Worm (Caenorhabditis elegans) whole organism, late embryonic: ENCODE data around the gene mpc-1.
A peak's percentile ranks its signal among the peaks of the same experiment; 100 is the strongest.

ENCODE experiments used
- C08G9.2 ChIP-seq: sonication (generic microtip); optimal IDR thresholded peaks from 2 replicates; lab custom pipeline; 2016; ENCODE audit warnings: mild to moderate bottlenecking, missing genetic modification characterization, moderate library complexity, missing compliant biosample characterization
- F13H6.1 ChIP-seq: sonication (generic microtip); optimal IDR thresholded peaks from 2 replicates; lab custom pipeline; 2016; ENCODE audit warnings: missing genetic modification characterization, missing compliant biosample characterization
- K09A11.1 ChIP-seq: sonication (generic microtip); optimal IDR thresholded peaks from 2 replicates; lab custom pipeline; 2017; ENCODE audit warnings: antibody characterized with exemption, mild to moderate bottlenecking, missing genetic modification characterization, missing compliant biosample characterization; ENCODE audit not compliant: insufficient read depth
- T23F11.4 ChIP-seq: fragments of 200-800 bp; sonication (Bioruptor generic); optimal IDR thresholded peaks from 2 replicates; lab custom pipeline; 2018; ENCODE audit warnings: mild to moderate bottlenecking, missing genetic modification characterization, missing compliant biosample characterization
- Y22D7AL.16 ChIP-seq: sonication (generic microtip); optimal IDR thresholded peaks from 2 replicates; lab custom pipeline; 2016; ENCODE audit warnings: missing genetic modification characterization, missing compliant biosample characterization
- ahr-1 ChIP-seq: sonication (generic microtip); optimal IDR thresholded peaks from 2 replicates; lab custom pipeline; 2016; ENCODE audit warnings: missing genetic modification characterization, missing compliant biosample characterization
- ama-1 ChIP-seq: fragments of 150-350 bp; optimal IDR thresholded peaks from 2 replicates; lab custom pipeline; 2014
- ceh-14 ChIP-seq: sonication (generic microtip); optimal IDR thresholded peaks from 2 replicates; lab custom pipeline; 2016; ENCODE audit warnings: missing genotype, missing genetic modification characterization, missing compliant biosample characterization
- ceh-18 ChIP-seq: sonication (generic microtip); optimal IDR thresholded peaks from 2 replicates; lab custom pipeline; 2016; ENCODE audit warnings: missing genetic modification characterization, missing compliant biosample characterization
- ceh-2 ChIP-seq: sonication (generic microtip); optimal IDR thresholded peaks from 2 replicates; lab custom pipeline; 2016; ENCODE audit warnings: missing genotype, missing genetic modification characterization, missing compliant biosample characterization
- ceh-30 ChIP-seq: fragments of 150-350 bp; optimal IDR thresholded peaks from 2 replicates; lab custom pipeline; 2014; ENCODE audit warnings: missing biosample characterization, missing genetic modification characterization
- ceh-31 ChIP-seq: sonication (generic microtip); optimal IDR thresholded peaks from 2 replicates; lab custom pipeline; 2016; ENCODE audit warnings: missing genetic modification characterization, missing compliant biosample characterization
- ceh-34 ChIP-seq: sonication (generic microtip); optimal IDR thresholded peaks from 2 replicates; lab custom pipeline; 2016; ENCODE audit warnings: mild to moderate bottlenecking, missing genetic modification characterization, missing compliant biosample characterization
- ceh-48 ChIP-seq: sonication (generic microtip); optimal IDR thresholded peaks from 2 replicates; lab custom pipeline; 2016; ENCODE audit warnings: missing genetic modification characterization, inconsistent platforms, missing compliant biosample characterization
- ceh-6 ChIP-seq: fragments of 200-800 bp; sonication (Bioruptor generic); optimal IDR thresholded peaks from 2 replicates; lab custom pipeline; 2018; ENCODE audit warnings: mild to moderate bottlenecking, missing genetic modification characterization, missing compliant biosample characterization
- che-1 ChIP-seq: sonication (generic microtip); optimal IDR thresholded peaks from 2 replicates; lab custom pipeline; 2016; ENCODE audit warnings: mild to moderate bottlenecking, missing genetic modification characterization, missing compliant biosample characterization
- eyg-1 ChIP-seq: sonication (generic microtip); optimal IDR thresholded peaks from 2 replicates; lab custom pipeline; 2016; ENCODE audit warnings: missing genotype, missing genetic modification characterization, missing compliant biosample characterization
- fkh-10 ChIP-seq: fragments of 150-350 bp; optimal IDR thresholded peaks from 2 replicates; lab custom pipeline; 2014; ENCODE audit warnings: missing biosample characterization, missing genetic modification reagents, missing genetic modification characterization
- gmeb-2 ChIP-seq: sonication (generic microtip); optimal IDR thresholded peaks from 2 replicates; lab custom pipeline; 2016; ENCODE audit warnings: missing genetic modification characterization, inconsistent platforms, missing compliant biosample characterization
- hlh-8 ChIP-seq: sonication (generic microtip); optimal IDR thresholded peaks from 2 replicates; lab custom pipeline; 2016; ENCODE audit warnings: missing genotype, missing genetic modification characterization, missing compliant biosample characterization
- nhr-11 ChIP-seq: fragments of 150-350 bp; optimal IDR thresholded peaks from 2 replicates; lab custom pipeline; 2014; ENCODE audit warnings: missing biosample characterization, missing genetic modification characterization
- npax-4 ChIP-seq: sonication (generic microtip); optimal IDR thresholded peaks from 2 replicates; lab custom pipeline; 2016; ENCODE audit warnings: missing genetic modification characterization, missing compliant biosample characterization
- odd-2 ChIP-seq: sonication (generic microtip); optimal IDR thresholded peaks from 2 replicates; lab custom pipeline; 2017; ENCODE audit warnings: antibody characterized with exemption, mild to moderate bottlenecking, missing genetic modification characterization, missing compliant biosample characterization
- pag-3 ChIP-seq: sonication (generic microtip); optimal IDR thresholded peaks from 2 replicates; lab custom pipeline; 2016; ENCODE audit warnings: missing compliant biosample characterization, missing genetic modification characterization, borderline replicate concordance
- pat-9 ChIP-seq: fragments of 200-800 bp; sonication (Bioruptor generic); optimal IDR thresholded peaks from 2 replicates; lab custom pipeline; 2018; ENCODE audit warnings: mild to moderate bottlenecking, missing genetic modification characterization, moderate library complexity, missing compliant biosample characterization
- pha-2 ChIP-seq: sonication (generic microtip); optimal IDR thresholded peaks from 2 replicates; lab custom pipeline; 2017; ENCODE audit warnings: mild to moderate bottlenecking, missing genetic modification characterization, missing compliant biosample characterization
- pha-4 ChIP-seq: fragments of 150-350 bp; optimal IDR thresholded peaks from 2 replicates; lab custom pipeline; 2018; ENCODE audit warnings: missing biosample characterization, missing genetic modification reagents, missing genetic modification characterization
- pros-1 ChIP-seq: fragments of 150-350 bp; optimal IDR thresholded peaks from 2 replicates; lab custom pipeline; 2014; ENCODE audit warnings: missing biosample characterization, missing genetic modification reagents, missing genetic modification characterization
- ref-2 ChIP-seq: sonication (generic microtip); optimal IDR thresholded peaks from 2 replicates; lab custom pipeline; 2016; ENCODE audit warnings: missing genetic modification characterization, missing compliant biosample characterization
- rnt-1 ChIP-seq: sonication (generic microtip); optimal IDR thresholded peaks from 2 replicates; lab custom pipeline; 2016; ENCODE audit warnings: missing genetic modification characterization, missing compliant biosample characterization
- sox-2 ChIP-seq: fragments of 200-800 bp; sonication (Bioruptor generic); IDR thresholded peaks from 2 replicates; pipeline ENCODE4 v1.3.6; 2022; ENCODE audit warnings: missing genetic modification reagents, missing genetic modification characterization, missing compliant biosample characterization
- sox-4 ChIP-seq: sonication (generic microtip); optimal IDR thresholded peaks from 2 replicates; lab custom pipeline; 2017; ENCODE audit warnings: mild to moderate bottlenecking, missing genetic modification characterization, inconsistent platforms, missing compliant biosample characterization
- tbx-2 ChIP-seq: sonication (generic microtip); optimal IDR thresholded peaks from 2 replicates; lab custom pipeline; 2016; ENCODE audit warnings: missing genetic modification characterization, missing compliant biosample characterization
- unc-3 ChIP-seq, 2 experiments: fragments of 200-800 bp in 1 of 2; sonication (Bioruptor generic) in 1 of 2; sonication (generic microtip) in 1 of 2; conservative IDR thresholded peaks in 1 of 2; optimal IDR thresholded peaks in 1 of 2; 2 replicates each; pipeline versions ENCODE4 v1.3.6 to Lab custom; 2016 to 2022; ENCODE audit warnings: missing compliant biosample characterization in 2 of 2, missing genetic modification characterization in 2 of 2, missing genetic modification reagents in 1 of 2
- unc-42 ChIP-seq: sonication (generic microtip); optimal IDR thresholded peaks from 2 replicates; lab custom pipeline; 2016; ENCODE audit warnings: missing genotype, missing genetic modification characterization, missing compliant biosample characterization
- unc-86 ChIP-seq: sonication (generic microtip); optimal IDR thresholded peaks from 2 replicates; lab custom pipeline; 2016; ENCODE audit warnings: missing genetic modification characterization, missing compliant biosample characterization
- zip-5 ChIP-seq: sonication (generic microtip); optimal IDR thresholded peaks from 2 replicates; lab custom pipeline; 2016; ENCODE audit warnings: missing genetic modification characterization, missing compliant biosample characterization
- ztf-16 ChIP-seq: sonication (generic microtip); optimal IDR thresholded peaks from 2 replicates; lab custom pipeline; 2017; ENCODE audit warnings: missing genetic modification characterization, missing compliant biosample characterization

The mpc-1 gene

DNA sequence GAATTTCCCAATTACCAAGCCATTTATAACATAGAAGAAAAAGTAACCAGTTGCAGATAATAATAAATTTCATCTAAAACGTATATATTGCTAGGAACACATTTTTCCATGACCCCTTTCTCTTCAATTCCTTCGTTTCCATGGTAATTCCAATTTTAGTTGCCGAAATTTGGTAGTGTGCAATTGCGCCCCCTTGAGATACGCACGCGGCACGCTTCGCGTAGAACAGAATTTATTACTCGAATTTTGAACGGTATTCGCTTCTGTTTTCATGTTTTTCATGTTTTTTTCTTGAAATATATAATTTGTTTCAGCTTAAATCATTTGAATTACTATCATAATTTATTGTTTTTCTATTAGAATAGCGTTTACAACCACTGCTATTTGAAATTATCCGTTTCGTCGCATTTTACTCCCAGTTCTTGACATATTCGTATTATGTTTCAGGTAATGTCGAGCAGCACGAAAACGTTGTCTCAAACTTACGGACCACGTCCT, 8.9 kb upstream of the mpc-1 start, which contains the start of the genes R07E5.17 and snfc-5:
TSS of gene R07E5.17 (minus strand) at position 98 of the 498 bp plus-strand sequence.
TSS of gene snfc-5 (plus strand) at position 448 of the 498 bp plus-strand sequence.
- TF ChIP-seq K09A11.1 (tag; lab: Kevin White, UChicago): no peak
- TF ChIP-seq unc-42 (tag; lab: Kevin White, UChicago): peak; percentile 37
- peak; percentile 25 for TF ChIP-seq ceh-18 (tag; lab: Kevin White, UChicago)
- TF ChIP-seq ceh-31: peak; percentile 27
- TF ChIP-seq odd-2 (tag; lab: Kevin White, UChicago): no peak
- no peak for TF ChIP-seq sox-4 (tag; lab: Kevin White, UChicago)
- TF ChIP-seq ceh-14: peak; percentile 44

DNA sequence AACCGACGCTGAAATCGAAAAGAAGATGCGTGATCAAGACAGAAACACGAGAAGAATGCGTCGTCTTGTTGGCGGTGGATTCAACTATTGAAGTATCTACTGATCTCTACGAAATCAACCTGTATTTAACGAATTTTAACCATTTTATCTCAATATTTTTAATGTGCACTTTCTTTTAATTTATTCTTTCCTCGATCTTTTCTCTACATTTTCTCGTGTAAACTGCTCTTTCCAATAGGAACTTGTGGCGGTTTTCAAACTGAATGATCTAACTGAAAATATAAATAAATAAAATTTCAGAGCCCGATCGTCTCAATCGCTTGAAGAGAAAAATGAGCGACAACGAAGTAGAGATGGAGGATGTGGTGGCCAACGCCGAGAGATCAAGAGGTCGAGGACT, 7.3 kb upstream of the mpc-1 start, which contains the start of gene rnp-4:
TSS of gene rnp-4 (plus strand) at position 301 of the 400 bp plus-strand sequence.
- TF ChIP-seq ceh-2 (tag; lab: Kevin White, UChicago) (no peak), hlh-8 (tag; lab: Kevin White, UChicago) (no peak), ceh-31 (no peak), ceh-14 (no peak), rnt-1 (no peak), pat-9 (tag; lab: Kevin White, UChicago) (no peak), T23F11.4 (GFP tag; lab: Kevin White, UChicago) (no peak), eyg-1 (tag; lab: Kevin White, UChicago) (no peak), ceh-18 (tag; lab: Kevin White, UChicago) (no peak), che-1 (tag; lab: Kevin White, UChicago) (no peak), C08G9.2 (no peak), ceh-34 (tag; lab: Kevin White, UChicago) (no peak), pha-4 (tag; lab: Kevin White, UChicago) (no peak), zip-5 (tag; lab: Kevin White, UChicago) (no peak), Y22D7AL.16 (tag; lab: Kevin White, UChicago) (no peak), ceh-48 (no peak), unc-86 (no peak), ref-2 (tag; lab: Kevin White, UChicago) (no peak), ceh-30 (tag; lab: Kevin White, UChicago) (no peak), sox-2 (GFP tag; lab: Robert Waterston, UW) (no peak)

DNA sequence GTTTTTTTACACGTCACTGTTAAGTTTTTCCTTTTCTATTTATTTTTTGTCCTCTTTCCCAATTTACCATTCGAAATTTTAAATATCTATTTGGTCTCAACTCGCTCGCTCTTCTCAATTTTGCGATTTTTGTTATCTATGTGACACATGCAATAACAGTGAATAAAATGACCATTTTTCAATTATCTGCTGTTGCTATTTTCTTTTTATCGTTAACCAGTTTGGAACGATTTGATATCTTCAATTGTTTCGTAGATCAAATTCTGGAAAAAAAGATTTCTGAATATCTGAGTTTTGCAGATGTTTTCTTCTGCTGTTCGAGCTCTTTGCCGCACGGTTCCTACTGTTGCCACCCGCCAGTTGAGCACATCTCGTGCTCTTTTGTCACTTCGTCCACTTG, 6.1 kb upstream of the mpc-1 start, which contains the start of gene prdx-3:
TSS of gene prdx-3 (plus strand) at position 301 of the 400 bp plus-strand sequence.
- TF ChIP-seq ceh-14: no peak
- no peak for TF ChIP-seq fkh-10
- TF ChIP-seq ceh-30 (tag; lab: Kevin White, UChicago): no peak
- no peak for TF ChIP-seq ceh-6 (GFP tag; lab: Kevin White, UChicago)
- TF ChIP-seq, all 69 proteins: peak for 0

DNA sequence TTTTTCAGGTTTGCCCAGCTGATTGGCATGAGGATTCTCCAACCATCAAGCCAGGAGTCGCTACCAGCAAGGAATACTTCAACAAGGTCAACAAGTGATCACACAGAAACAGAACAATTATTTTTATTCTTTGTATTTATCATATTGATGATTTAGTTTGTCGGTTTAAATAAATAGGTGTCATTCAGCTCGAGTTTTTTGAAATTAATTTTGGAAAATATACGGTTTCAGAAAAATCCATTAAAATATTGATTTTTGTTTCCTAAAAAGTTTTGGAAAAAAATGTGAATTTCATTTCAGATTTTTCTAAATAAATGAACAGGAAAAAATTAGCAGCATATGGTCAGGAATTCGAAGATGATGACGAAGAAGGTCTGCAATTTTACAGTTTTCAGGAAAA, 5.0 kb upstream of the mpc-1 start, which contains the start of gene gpch-1:
TSS of gene gpch-1 (plus strand) at position 301 of the 400 bp plus-strand sequence.
- no peak for TF ChIP-seq ceh-14

DNA sequence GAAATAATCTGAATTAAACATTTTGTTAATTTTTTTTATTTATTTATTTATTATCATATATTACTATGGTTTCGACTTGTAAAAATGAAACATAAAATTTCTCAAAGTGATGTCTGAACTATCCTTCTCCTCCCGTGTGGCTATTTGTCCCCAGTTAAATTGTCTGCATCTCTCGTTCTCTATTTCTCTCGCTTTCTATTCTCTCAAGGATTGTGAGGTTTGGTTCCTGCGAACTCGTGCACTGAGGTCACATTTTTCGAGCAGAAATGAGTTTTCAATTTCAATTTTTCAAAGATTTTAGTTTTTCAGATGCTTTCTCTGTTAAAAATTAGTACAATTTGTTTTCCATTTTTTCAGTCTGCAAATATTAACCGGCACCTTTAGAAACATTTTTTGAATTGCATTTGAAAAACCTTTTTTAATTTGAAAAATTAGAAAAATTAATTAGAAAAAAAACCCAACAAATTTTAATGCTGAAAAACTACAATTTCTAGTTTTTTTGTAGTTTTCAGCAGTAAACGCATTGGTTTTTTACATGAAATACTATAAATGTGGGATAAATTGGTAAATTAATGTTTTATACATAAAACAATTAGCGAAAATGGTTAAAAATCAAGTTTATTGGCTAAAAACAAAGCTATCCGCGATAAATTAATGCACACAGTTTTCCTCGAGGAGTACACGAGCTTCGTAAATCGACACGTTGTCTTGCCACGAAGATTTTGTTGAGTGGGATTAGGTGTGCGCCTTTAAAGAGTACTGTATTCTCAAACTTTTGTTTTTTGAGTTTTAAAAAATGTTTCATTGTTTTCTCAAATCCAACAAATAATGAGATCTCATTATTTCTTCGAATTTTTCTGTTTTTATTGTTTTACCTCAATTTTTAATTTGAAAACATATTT, 898 bp upstream of the mpc-1 start:
- no peak for TF ChIP-seq pag-3 (tag; lab: Kevin White, UChicago)
- no peak for TF ChIP-seq ceh-14
- no peak for TF ChIP-seq gmeb-2 (tag; lab: Kevin White, UChicago)
- no peak for TF ChIP-seq K09A11.1 (tag; lab: Kevin White, UChicago)
- TF ChIP-seq pha-2 (tag; lab: Kevin White, UChicago): no peak
- no peak for TF ChIP-seq ztf-16 (tag; lab: Kevin White, UChicago)
- no peak for TF ChIP-seq ceh-18 (tag; lab: Kevin White, UChicago)
- no peak for TF ChIP-seq ama-1 (lab: Kevin White, UChicago)
- no peak for TF ChIP-seq tbx-2 (tag; lab: Kevin White, UChicago)
- TF ChIP-seq ahr-1: no peak
- no peak for TF ChIP-seq F13H6.1
- TF ChIP-seq unc-3 (GFP tag; conservative IDR thresholded peaks at IDR 0.05; lab: Robert Waterston, UW): no peak
- TF ChIP-seq unc-3 (tag; optimal IDR thresholded peaks at IDR 0.05; lab: Kevin White, UChicago): no peak
- no peak for TF ChIP-seq sox-4 (tag; lab: Kevin White, UChicago)
- no peak for TF ChIP-seq pros-1
- TF ChIP-seq T23F11.4 (GFP tag; lab: Kevin White, UChicago): no peak
- no peak for TF ChIP-seq nhr-11 (tag; lab: Kevin White, UChicago)
- TF ChIP-seq npax-4 (tag; lab: Kevin White, UChicago): no peak
- no peak for TF ChIP-seq che-1 (tag; lab: Kevin White, UChicago)
